Worm (Caenorhabditis elegans) whole organism, mixed stage, embryonic: Measurements from ENCODE around the gene F25G6.1.

Source experiments
- M03D4.4 ChIP-seq: sonication (generic microtip); optimal IDR thresholded peaks from 2 replicates; lab custom pipeline; 2017; ENCODE audit warnings: mild to moderate bottlenecking, missing genetic modification characterization, missing compliant biosample characterization
- bed-3 ChIP-seq: fragments of 200-800 bp; sonication (Bioruptor generic); optimal IDR thresholded peaks from 3 replicates; lab custom pipeline; 2018; ENCODE audit warnings: mild to moderate bottlenecking, missing genetic modification characterization, moderate library complexity, missing compliant biosample characterization
- blmp-1 ChIP-seq: fragments of 150-350 bp; optimal IDR thresholded peaks from 2 replicates; lab custom pipeline; 2014; ENCODE audit warnings: missing biosample characterization, missing genetic modification characterization
- ceh-43 ChIP-seq: fragments of 200-800 bp; sonication (Bioruptor generic); optimal IDR thresholded peaks from 2 replicates; lab custom pipeline; 2018; ENCODE audit warnings: mild to moderate bottlenecking, missing genetic modification characterization, moderate library complexity, missing compliant biosample characterization
- ceh-83 ChIP-seq: fragments of 200-800 bp; sonication (Bioruptor generic); optimal IDR thresholded peaks from 2 replicates; lab custom pipeline; 2018; ENCODE audit warnings: mild to moderate bottlenecking, missing genetic modification characterization, missing compliant biosample characterization
- cnd-1 ChIP-seq: fragments of 200-800 bp; sonication (Bioruptor generic); optimal IDR thresholded peaks from 2 replicates; lab custom pipeline; 2018; ENCODE audit warnings: mild to moderate bottlenecking, missing genetic modification characterization, missing compliant biosample characterization
- drap-1 ChIP-seq: fragments of 200-800 bp; sonication (Bioruptor generic); optimal IDR thresholded peaks from 3 replicates; lab custom pipeline; 2018; ENCODE audit warnings: mild to moderate bottlenecking, missing genetic modification characterization, missing compliant biosample characterization
- elt-3 ChIP-seq: fragments of 150-350 bp; optimal IDR thresholded peaks from 2 replicates; lab custom pipeline; 2014; ENCODE audit warnings: missing biosample characterization, missing genetic modification characterization
- flh-1 ChIP-seq: fragments of 200-800 bp; sonication (Bioruptor generic); optimal IDR thresholded peaks from 2 replicates; lab custom pipeline; 2018; ENCODE audit warnings: mild to moderate bottlenecking, missing genetic modification characterization, moderate library complexity, missing compliant biosample characterization
- ham-2 ChIP-seq: fragments of 200-800 bp; sonication (Bioruptor generic); optimal IDR thresholded peaks from 2 replicates; lab custom pipeline; 2018; ENCODE audit warnings: mild to moderate bottlenecking, missing genetic modification characterization, missing compliant biosample characterization
- hlh-1 ChIP-seq: fragments of 150-350 bp; optimal IDR thresholded peaks from 2 replicates; lab custom pipeline; 2014; ENCODE audit warnings: missing biosample characterization, missing genetic modification reagents, missing genetic modification characterization
- lin-13 ChIP-seq: fragments of 150-350 bp; optimal IDR thresholded peaks from 2 replicates; lab custom pipeline; 2014; ENCODE audit warnings: missing biosample characterization, missing genetic modification characterization
- lsy-2 ChIP-seq: fragments of 150-350 bp; optimal IDR thresholded peaks from 2 replicates; lab custom pipeline; 2014; ENCODE audit warnings: missing biosample characterization, missing genetic modification characterization
- mab-5 ChIP-seq: fragments of 150-350 bp; optimal IDR thresholded peaks from 2 replicates; lab custom pipeline; 2014; ENCODE audit warnings: missing biosample characterization, missing genetic modification characterization
- mep-1 ChIP-seq: fragments of 150-350 bp; optimal IDR thresholded peaks from 2 replicates; lab custom pipeline; 2017; ENCODE audit warnings: missing biosample characterization, missing genetic modification reagents, missing genetic modification characterization, inconsistent platforms
- mls-2 ChIP-seq: sonication (generic microtip); optimal IDR thresholded peaks from 2 replicates; lab custom pipeline; 2016; ENCODE audit warnings: mild to moderate bottlenecking, missing genetic modification characterization, moderate library complexity, missing compliant biosample characterization
- nhr-2 ChIP-seq: fragments of 150-350 bp; optimal IDR thresholded peaks from 2 replicates; lab custom pipeline; 2014; ENCODE audit warnings: missing biosample characterization, missing genetic modification characterization
- nhr-28 ChIP-seq: fragments of 150-350 bp; optimal IDR thresholded peaks from 2 replicates; lab custom pipeline; 2014; ENCODE audit warnings: missing biosample characterization, missing genetic modification characterization
- nhr-76 ChIP-seq: sonication (generic microtip); optimal IDR thresholded peaks from 2 replicates; lab custom pipeline; 2017; ENCODE audit warnings: missing biosample characterization, missing genetic modification characterization
- pha-4 ChIP-seq: fragments of 150-350 bp; optimal IDR thresholded peaks from 2 replicates; lab custom pipeline; 2018; ENCODE audit warnings: missing biosample characterization, missing genetic modification reagents, missing genetic modification characterization
- sem-2 ChIP-seq: fragments of 200-800 bp; sonication (Bioruptor generic); optimal IDR thresholded peaks from 2 replicates; lab custom pipeline; 2018; ENCODE audit warnings: mild to moderate bottlenecking, missing genetic modification characterization, missing compliant biosample characterization
- snpc-4 ChIP-seq: fragments of 150-350 bp; optimal IDR thresholded peaks from 2 replicates; lab custom pipeline; 2014; ENCODE audit warnings: missing biosample characterization, missing genetic modification characterization
- sptf-1 ChIP-seq: sonication (generic microtip); optimal IDR thresholded peaks from 2 replicates; lab custom pipeline; 2017; ENCODE audit warnings: mild to moderate bottlenecking, missing genetic modification characterization, moderate library complexity, missing compliant biosample characterization
- tbx-8 ChIP-seq: fragments of 200-800 bp; sonication (Bioruptor generic); optimal IDR thresholded peaks from 2 replicates; lab custom pipeline; 2018; ENCODE audit warnings: mild to moderate bottlenecking, missing genetic modification characterization, moderate library complexity, missing compliant biosample characterization
- unc-120 ChIP-seq: sonication (generic microtip); optimal IDR thresholded peaks from 2 replicates; lab custom pipeline; 2017; ENCODE audit warnings: missing genetic modification characterization, missing compliant biosample characterization; ENCODE audit not compliant: poor library complexity, severe bottlenecking
- unc-62 ChIP-seq: fragments of 150-350 bp; optimal IDR thresholded peaks from 2 replicates; lab custom pipeline; 2014; ENCODE audit warnings: missing biosample characterization, missing genetic modification reagents, missing genetic modification characterization
- zip-8 ChIP-seq: fragments of 150-350 bp; optimal IDR thresholded peaks from 2 replicates; lab custom pipeline; 2014; ENCODE audit warnings: missing biosample characterization, missing genetic modification characterization
- ztf-11 ChIP-seq: fragments of 150-350 bp; optimal IDR thresholded peaks from 2 replicates; lab custom pipeline; 2014; ENCODE audit warnings: missing biosample characterization, missing genetic modification characterization

F25G6.1 gene

DNA sequence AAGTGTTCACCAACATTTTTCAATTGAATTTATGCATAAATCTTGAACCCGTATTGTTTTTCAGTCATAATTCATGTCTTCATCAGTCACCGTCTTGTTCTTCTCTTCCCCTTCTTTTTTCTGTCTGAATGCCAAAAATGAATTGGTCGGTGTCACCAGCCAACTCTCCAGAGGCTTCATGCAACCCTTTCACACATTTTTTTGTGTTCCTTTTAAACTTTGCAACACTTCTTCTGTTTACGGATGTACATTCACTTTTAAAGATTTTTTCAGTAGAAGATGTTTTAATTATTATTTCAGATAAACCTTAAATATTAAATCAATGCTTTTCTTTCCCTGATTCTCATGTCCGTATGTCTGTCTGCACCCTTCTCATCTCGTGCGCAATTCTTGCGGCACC is 13.9 kb upstream of the F25G6.1 start, which contains the start of gene acr-16:
Gene acr-16, plus strand, starts transcription at position 301 of the 400 bp plus-strand sequence.
- TF ChIP-seq mls-2 (tag; lab: Kevin White, UChicago) (no peak), ceh-43 (GFP tag; lab: Kevin White, UChicago) (no peak), sem-2 (GFP tag; lab: Kevin White, UChicago) (no peak), ztf-11 (no peak), hlh-1 (tag; lab: Kevin White, UChicago) (no peak), unc-120 (tag; lab: Kevin White, UChicago) (no peak), nhr-28 (no peak), ceh-83 (GFP tag; lab: Kevin White, UChicago) (no peak), ham-2 (GFP tag; lab: Kevin White, UChicago) (no peak), elt-3 (tag; lab: Kevin White, UChicago) (no peak), drap-1 (no peak), nhr-76 (tag; lab: Kevin White, UChicago) (no peak), unc-62 (GFP tag; lab: Kevin White, UChicago) (no peak), mep-1 (tag; lab: Kevin White, UChicago) (no peak), sptf-1 (no peak), pha-4 (tag; lab: Kevin White, UChicago) (no peak), blmp-1 (tag; lab: Kevin White, UChicago) (no peak), M03D4.4 (tag; lab: Kevin White, UChicago) (no peak)

DNA sequence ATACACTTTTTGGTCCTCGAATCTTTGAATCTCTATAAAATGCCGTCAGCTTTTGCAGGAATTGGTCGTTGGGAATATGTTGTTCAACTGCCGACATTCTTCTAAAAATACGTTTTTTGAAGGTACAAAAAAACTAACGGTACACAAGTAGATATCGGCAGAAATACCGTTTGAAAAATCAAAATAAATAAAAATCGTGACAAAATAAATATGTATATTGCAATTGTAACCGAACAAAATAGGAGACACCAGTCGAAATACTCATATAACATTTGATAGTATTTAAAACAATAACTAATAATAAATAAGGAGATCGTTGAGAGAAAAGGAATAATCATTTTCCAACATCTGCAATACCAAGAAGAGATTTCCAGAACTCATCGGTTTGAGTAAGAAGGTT is 9.8 kb upstream of the F25G6.1 start, which contains the start of gene F25G6.8:
Gene F25G6.8, minus strand, starts transcription at position 101 of the 400 bp plus-strand sequence.
- no peak for TF ChIP-seq ztf-11
- no peak for TF ChIP-seq lsy-2 (tag; lab: Kevin White, UChicago)
- no peak for TF ChIP-seq nhr-28
- no peak for TF ChIP-seq hlh-1 (tag; lab: Kevin White, UChicago)
- TF ChIP-seq mab-5 (tag; lab: Kevin White, UChicago), result no peak
- TF ChIP-seq mls-2 (tag; lab: Kevin White, UChicago), result no peak
- no peak for TF ChIP-seq nhr-76 (tag; lab: Kevin White, UChicago)
- TF ChIP-seq, all 35 proteins: peak for 0

- TF ChIP-seq drap-1 (no peak), bed-3 (no peak), tbx-8 (GFP tag; lab: Kevin White, UChicago) (no peak), ceh-83 (GFP tag; lab: Kevin White, UChicago) (no peak), pha-4 (tag; lab: Kevin White, UChicago) (no peak), cnd-1 (tag; lab: Kevin White, UChicago) (no peak), elt-3 (tag; lab: Kevin White, UChicago) (no peak), blmp-1 (tag; lab: Kevin White, UChicago) (no peak), ceh-43 (GFP tag; lab: Kevin White, UChicago) (no peak), flh-1 (GFP tag; lab: Kevin White, UChicago) (no peak), zip-8 (tag; lab: Kevin White, UChicago) (no peak), unc-120 (tag; lab: Kevin White, UChicago) (no peak)
- TF ChIP-seq, all 35 proteins: peak for 0
These were observed 5.7 kb upstream of the F25G6.1 start for ce11 chrV:8569172-8569571.

DNA sequence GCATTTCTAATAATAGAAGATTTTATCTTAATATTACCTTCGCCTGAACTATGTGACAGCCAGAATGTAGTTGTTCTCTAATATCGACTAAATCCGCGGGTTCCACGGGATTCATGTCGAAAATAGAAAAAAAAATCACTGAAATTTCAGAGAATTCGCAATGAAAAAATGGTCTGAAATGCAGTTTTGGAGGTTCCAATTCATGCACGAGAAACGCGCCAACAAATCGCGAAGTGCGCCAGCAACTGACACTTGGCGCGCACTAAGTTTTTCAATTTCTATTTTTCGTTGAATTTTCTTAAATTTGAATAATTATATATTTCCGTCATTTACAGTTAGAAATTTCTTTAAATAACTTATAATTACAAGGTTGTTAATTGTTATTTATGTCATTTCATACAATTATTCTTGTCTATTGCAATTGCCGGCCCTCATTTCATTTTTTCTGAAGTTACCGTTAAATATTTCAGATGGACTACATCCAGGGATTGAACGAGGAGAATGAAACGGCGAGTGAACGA is 5.0 kb upstream of the F25G6.1 start, which contains the start of the genes F25G6.9 and symk-1:
Gene F25G6.9, minus strand, starts transcription at position 160 of the 521 bp plus-strand sequence.
Gene symk-1, plus strand, starts transcription at position 471 of the 521 bp plus-strand sequence.
- TF ChIP-seq flh-1 (GFP tag; lab: Kevin White, UChicago), result no peak
- no peak for TF ChIP-seq elt-3 (tag; lab: Kevin White, UChicago)
- no peak for TF ChIP-seq sptf-1
- TF ChIP-seq ztf-11, result no peak
- TF ChIP-seq drap-1, result no peak
- no peak for TF ChIP-seq snpc-4
- no peak for TF ChIP-seq unc-120 (tag; lab: Kevin White, UChicago)
- peak; percentile 45 for TF ChIP-seq lin-13
- TF ChIP-seq lsy-2 (tag; lab: Kevin White, UChicago), result peak; percentile 35
- no peak for TF ChIP-seq unc-62 (GFP tag; lab: Kevin White, UChicago)

DNA sequence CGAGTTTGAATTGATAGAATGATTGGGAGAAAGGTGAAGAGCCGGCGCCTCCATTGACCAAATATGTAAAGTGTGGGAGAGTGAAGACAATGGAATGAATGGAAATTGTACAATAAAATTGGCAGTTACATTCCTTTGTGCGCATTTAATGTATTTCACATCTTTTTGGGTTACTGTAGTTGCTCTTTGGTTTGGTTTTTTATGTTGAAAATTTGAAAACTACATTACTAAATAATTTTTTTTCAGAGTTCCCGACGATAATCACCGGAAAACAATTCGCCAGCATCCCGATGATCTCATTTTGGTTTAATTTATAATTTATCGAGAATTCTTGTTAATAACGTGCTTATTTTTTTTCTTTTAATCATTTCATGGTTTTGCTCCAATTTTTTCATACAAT is 6.1 kb downstream of the F25G6.1 start, which contains the start of gene C10B5.1:
Gene C10B5.1, plus strand, starts transcription at position 301 of the 400 bp plus-strand sequence.
- no peak for TF ChIP-seq nhr-28
- no peak for TF ChIP-seq nhr-2 (tag; lab: Kevin White, UChicago)
